Worm (Caenorhabditis elegans) whole organism, L3 larva: ENCODE data around the gene B0563.5.

Source experiments
- R02D3.7 ChIP-seq: fragments of 150-350 bp; optimal IDR thresholded peaks from 2 replicates; lab custom pipeline; 2014; ENCODE audit warnings: missing biosample characterization, missing genetic modification characterization
- ama-1 ChIP-seq: fragments of 150-350 bp; optimal IDR thresholded peaks from 2 replicates; lab custom pipeline; 2018
- ceh-16 ChIP-seq: sonication (generic microtip); optimal IDR thresholded peaks from 2 replicates; lab custom pipeline; 2017; ENCODE audit warnings: missing biosample characterization, missing genetic modification characterization
- ceh-82 ChIP-seq: fragments of 150-350 bp; optimal IDR thresholded peaks from 2 replicates; lab custom pipeline; 2014; ENCODE audit warnings: missing biosample characterization, missing genetic modification characterization
- ceh-9 ChIP-seq: sonication (generic microtip); optimal IDR thresholded peaks from 2 replicates; lab custom pipeline; 2018; ENCODE audit warnings: missing biosample characterization, missing genetic modification characterization
- egl-27 ChIP-seq: sonication (generic microtip); optimal IDR thresholded peaks from 4 replicates; lab custom pipeline; 2017; ENCODE audit warnings: missing biosample characterization, missing genetic modification reagents, missing genetic modification characterization
- egl-5 ChIP-seq: fragments of 150-350 bp; optimal IDR thresholded peaks from 2 replicates; lab custom pipeline; 2017; ENCODE audit warnings: missing biosample characterization, missing genetic modification reagents, missing genetic modification characterization, inconsistent platforms
- elt-2 ChIP-seq: sonication (generic microtip); optimal IDR thresholded peaks from 2 replicates; lab custom pipeline; 2016; ENCODE audit warnings: missing genetic modification reagents, mild to moderate bottlenecking, missing genetic modification characterization, missing compliant biosample characterization
- eor-1 ChIP-seq, 2 experiments: fragments of 150-350 bp; optimal IDR thresholded peaks; 2 replicates each; lab custom pipeline; 2014 to 2018; ENCODE audit warnings: missing biosample characterization in 2 of 2, missing genetic modification characterization in 2 of 2
- fkh-10 ChIP-seq: sonication (generic microtip); optimal IDR thresholded peaks from 2 replicates; lab custom pipeline; 2017; ENCODE audit warnings: missing biosample characterization, missing genetic modification reagents, missing genetic modification characterization
- fkh-2 ChIP-seq: fragments of 150-350 bp; optimal IDR thresholded peaks from 2 replicates; lab custom pipeline; 2014; ENCODE audit warnings: missing biosample characterization, missing genetic modification reagents, missing genetic modification characterization
- fos-1 ChIP-seq: fragments of 150-350 bp; optimal IDR thresholded peaks from 2 replicates; lab custom pipeline; 2014; ENCODE audit warnings: missing biosample characterization, missing genetic modification characterization
- hmg-11 ChIP-seq: sonication (generic microtip); optimal IDR thresholded peaks from 2 replicates; lab custom pipeline; 2016; ENCODE audit warnings: missing genetic modification characterization, missing compliant biosample characterization
- jun-1 ChIP-seq: fragments of 150-350 bp; optimal IDR thresholded peaks from 2 replicates; lab custom pipeline; 2014; ENCODE audit warnings: missing biosample characterization, missing genetic modification reagents, missing genetic modification characterization
- lin-15B ChIP-seq: fragments of 150-350 bp; optimal IDR thresholded peaks from 2 replicates; lab custom pipeline; 2014; ENCODE audit warnings: missing biosample characterization, missing genetic modification characterization
- lin-39 ChIP-seq: fragments of 150-350 bp; optimal IDR thresholded peaks from 2 replicates; lab custom pipeline; 2018; ENCODE audit warnings: missing biosample characterization, missing genetic modification reagents, missing genetic modification characterization
- lsy-12 ChIP-seq: sonication (generic microtip); optimal IDR thresholded peaks from 2 replicates; lab custom pipeline; 2016; ENCODE audit warnings: mild to moderate bottlenecking, missing genetic modification characterization, missing compliant biosample characterization
- mdl-1 ChIP-seq: fragments of 150-350 bp; optimal IDR thresholded peaks from 2 replicates; lab custom pipeline; 2014; ENCODE audit warnings: missing biosample characterization, missing genetic modification characterization
- nfya-1 ChIP-seq: sonication (generic microtip); optimal IDR thresholded peaks from 2 replicates; lab custom pipeline; 2017; ENCODE audit warnings: missing genetic modification characterization, mild to moderate bottlenecking, missing compliant biosample characterization, antibody characterized with exemption, moderate library complexity; ENCODE audit not compliant: insufficient read depth
- nhr-11 ChIP-seq: fragments of 150-350 bp; optimal IDR thresholded peaks from 2 replicates; lab custom pipeline; 2014; ENCODE audit warnings: missing biosample characterization, missing genetic modification characterization
- nhr-23 ChIP-seq: fragments of 150-350 bp; optimal IDR thresholded peaks from 2 replicates; lab custom pipeline; 2014; ENCODE audit warnings: missing biosample characterization, missing genetic modification reagents, missing genetic modification characterization
- nhr-237 ChIP-seq: fragments of 150-350 bp; optimal IDR thresholded peaks from 2 replicates; lab custom pipeline; 2014; ENCODE audit warnings: missing biosample characterization, missing genetic modification characterization
- nhr-25 ChIP-seq: sonication (generic microtip); optimal IDR thresholded peaks from 2 replicates; lab custom pipeline; 2017; ENCODE audit warnings: missing biosample characterization, missing genetic modification characterization
- nhr-43 ChIP-seq: sonication (generic microtip); optimal IDR thresholded peaks from 2 replicates; lab custom pipeline; 2016; ENCODE audit warnings: mild to moderate bottlenecking, missing genetic modification characterization, missing compliant biosample characterization; ENCODE audit not compliant: poor library complexity, severe bottlenecking
- nhr-77 ChIP-seq: fragments of 150-350 bp; optimal IDR thresholded peaks from 2 replicates; lab custom pipeline; 2014; ENCODE audit warnings: missing biosample characterization, missing genetic modification characterization
- pha-4 ChIP-seq: fragments of 150-350 bp; optimal IDR thresholded peaks from 2 replicates; lab custom pipeline; 2014; ENCODE audit warnings: missing biosample characterization, missing genetic modification reagents, missing genetic modification characterization
- pqm-1 ChIP-seq: fragments of 150-350 bp; optimal IDR thresholded peaks from 2 replicates; lab custom pipeline; 2017; ENCODE audit warnings: missing biosample characterization, missing genetic modification characterization, inconsistent platforms
- sea-2 ChIP-seq: fragments of 150-350 bp; sonication (generic microtip); optimal IDR thresholded peaks from 4 replicates; lab custom pipeline; 2014; ENCODE audit warnings: missing biosample characterization, missing genetic modification reagents, missing genetic modification characterization
- tbx-2 ChIP-seq: sonication (generic microtip); optimal IDR thresholded peaks from 2 replicates; lab custom pipeline; 2016; ENCODE audit warnings: mild to moderate bottlenecking, missing genetic modification characterization, missing compliant biosample characterization
- unc-39 ChIP-seq: sonication (generic microtip); optimal IDR thresholded peaks from 4 replicates; lab custom pipeline; 2017; ENCODE audit warnings: missing biosample characterization, missing genetic modification characterization
- unc-62 ChIP-seq: fragments of 150-350 bp; sonication (generic microtip); optimal IDR thresholded peaks from 4 replicates; lab custom pipeline; 2014; ENCODE audit warnings: missing biosample characterization, missing genetic modification reagents, missing genetic modification characterization
- ztf-11 ChIP-seq: fragments of 150-350 bp; optimal IDR thresholded peaks from 2 replicates; lab custom pipeline; 2014; ENCODE audit warnings: missing biosample characterization, missing genetic modification characterization
- ztf-4 ChIP-seq: fragments of 150-350 bp; optimal IDR thresholded peaks from 2 replicates; lab custom pipeline; 2014; ENCODE audit warnings: missing biosample characterization, missing genetic modification characterization

Gene B0563.5

ce11 chrX:9105888-9106287, 40.1 kb upstream of the B0563.5 start:
- TF ChIP-seq nhr-11 (no peak), ztf-11 (tag; lab: Kevin White, UChicago) (no peak), ama-1 (lab: Kevin White, UChicago) (no peak)

ce11 chrX:9107866-9108265, 38.1 kb upstream of the B0563.5 start:
- no peak for TF ChIP-seq fkh-10
- TF ChIP-seq nhr-43 (tag; lab: Kevin White, UChicago): no peak
- no peak for TF ChIP-seq ceh-16
- TF ChIP-seq nhr-77: no peak
- no peak for TF ChIP-seq unc-62 (GFP tag; lab: Kevin White, UChicago)
- no peak for TF ChIP-seq nhr-23
- TF ChIP-seq pqm-1 (tag; lab: Kevin White, UChicago): no peak

- TF ChIP-seq ceh-9 (no peak), nhr-25 (peak; percentile 80)
These were observed 34.4 kb upstream of the B0563.5 start for ce11 chrX:9111585-9111984.

ce11 chrX:9113829-9114228, 32.1 kb upstream of the B0563.5 start, which contains the start of gene C25A11.2:
TSS of gene C25A11.2 (plus strand) at chrX:9114066.
- TF ChIP-seq pha-4 (tag; lab: Kevin White, UChicago): peak; percentile 62
- no peak for TF ChIP-seq pqm-1 (tag; lab: Kevin White, UChicago)
- TF ChIP-seq nhr-25: peak; percentile 23
- peak; percentile 78 for TF ChIP-seq nfya-1 (tag; lab: Kevin White, UChicago)
- peak; percentile 84 for TF ChIP-seq lin-15B
- TF ChIP-seq lin-39: peak; percentile 13
- TF ChIP-seq nhr-237 (tag; lab: Kevin White, UChicago): no peak
- TF ChIP-seq fkh-2 (tag; lab: Kevin White, UChicago): no peak
- TF ChIP-seq hmg-11: peak; percentile 42

- TF ChIP-seq unc-39 (no peak), nhr-25 (no peak), elt-2 (tag; lab: Kevin White, UChicago) (no peak), fos-1 (no peak), lsy-12 (tag; lab: Kevin White, UChicago) (no peak), ceh-16 (no peak), ztf-4 (tag; lab: Kevin White, UChicago) (no peak), ztf-11 (tag; lab: Kevin White, UChicago) (no peak), jun-1 (tag; lab: Kevin White, UChicago) (no peak), egl-27 (no peak)
- TF ChIP-seq, all 47 proteins: peak for 0
These were observed 28.4 kb upstream of the B0563.5 start for ce11 chrX:9117541-9117940.

- peak; percentile 22 for TF ChIP-seq nhr-25
These were observed 27.2 kb upstream of the B0563.5 start for ce11 chrX:9118741-9119140.

- TF ChIP-seq nhr-77: no peak
- no peak for TF ChIP-seq nhr-25
- TF ChIP-seq pqm-1 (tag; lab: Kevin White, UChicago): no peak
- TF ChIP-seq tbx-2: no peak
- no peak for TF ChIP-seq fkh-2 (tag; lab: Kevin White, UChicago)
- TF ChIP-seq mdl-1 (tag; lab: Kevin White, UChicago): no peak
- no peak for TF ChIP-seq lin-15B
- TF ChIP-seq ceh-82: no peak
- no peak for TF ChIP-seq nhr-23
- TF ChIP-seq nhr-237 (tag; lab: Kevin White, UChicago): no peak
- TF ChIP-seq hmg-11: no peak
- TF ChIP-seq R02D3.7 (tag; lab: Kevin White, UChicago): no peak
- no peak for TF ChIP-seq eor-1 (tag; optimal IDR thresholded peaks at IDR 0.05; lab: Kevin White, UChicago)
- TF ChIP-seq sea-2: no peak
- TF ChIP-seq ama-1 (lab: Kevin White, UChicago): no peak
- no peak for TF ChIP-seq egl-5 (tag; lab: Kevin White, UChicago)
These were observed 8.5 kb upstream of the B0563.5 start, which contains the start of gene B0563.6 for ce11 chrX:9137402-9137801. TSS of gene B0563.6 (plus strand) at chrX:9137702.
